Fruit fly (Drosophila melanogaster) whole organism, embryonic: ENCODE results near the gene CG33679.

Experiments
- Ada2b ChIP-seq: fragments of 200-800 bp; sonication (Bioruptor generic); IDR thresholded peaks from 2 replicates; pipeline ENCODE4 v1.3.6; 2022; ENCODE audit warnings: missing biosample characterization, missing genetic modification characterization
- Antp ChIP-seq: fragments of 200-800 bp; sonication (Bioruptor generic); optimal IDR thresholded peaks from 3 replicates; lab custom pipeline; 2016; ENCODE audit warnings: missing biosample characterization, missing genetic modification characterization
- Atf-2 ChIP-seq: fragments of 200-800 bp; sonication (Bioruptor generic); optimal IDR thresholded peaks from 2 replicates; lab custom pipeline; 2016; ENCODE audit warnings: missing biosample characterization, missing genetic modification characterization
- Atf3 ChIP-seq: fragments of 200-800 bp; sonication (Bioruptor generic); optimal IDR thresholded peaks from 3 replicates; lab custom pipeline; 2016; ENCODE audit warnings: missing biosample characterization, missing genetic modification characterization
- CG10147 ChIP-seq: fragments of 200-800 bp; sonication (Bioruptor generic); optimal IDR thresholded peaks from 2 replicates; lab custom pipeline; 2019; ENCODE audit warnings: missing biosample characterization, mild to moderate bottlenecking, missing genetic modification characterization, moderate library complexity
- CG10565 ChIP-seq: fragments of 200-800 bp; sonication (Bioruptor generic); optimal IDR thresholded peaks from 3 replicates; lab custom pipeline; 2016; ENCODE audit warnings: missing biosample characterization, mild to moderate bottlenecking, missing genetic modification characterization
- CG10959 ChIP-seq: fragments of 200-800 bp; sonication (Bioruptor generic); IDR thresholded peaks from 2 replicates; pipeline ENCODE4 v1.3.6; 2022; ENCODE audit warnings: missing biosample characterization, missing genetic modification characterization
- CG11093 ChIP-seq: fragments of 200-800 bp; sonication (Bioruptor generic); IDR thresholded peaks from 3 replicates; pipeline ENCODE4 v1.3.6; 2022; ENCODE audit warnings: missing biosample characterization, missing genetic modification characterization
- CG15269 ChIP-seq: fragments of 200-800 bp; sonication (Bioruptor generic); optimal IDR thresholded peaks from 2 replicates; lab custom pipeline; 2018; ENCODE audit warnings: missing biosample characterization, mild to moderate bottlenecking, missing genetic modification characterization, moderate library complexity
- CG16813 ChIP-seq: fragments of 200-800 bp; sonication (Bioruptor generic); IDR thresholded peaks from 3 replicates; pipeline ENCODE4 v1.3.6; 2022; ENCODE audit warnings: missing biosample characterization, missing genetic modification characterization; ENCODE audit not compliant: partially characterized antibody
- CG16815 ChIP-seq: fragments of 200-800 bp; sonication (Bioruptor generic); optimal IDR thresholded peaks from 3 replicates; lab custom pipeline; 2017; ENCODE audit warnings: missing biosample characterization, mild to moderate bottlenecking, missing genetic modification characterization
- CG17186 ChIP-seq: fragments of 200-800 bp; sonication (Bioruptor generic); optimal IDR thresholded peaks from 3 replicates; lab custom pipeline; 2017; ENCODE audit warnings: missing biosample characterization, missing genetic modification reagents, missing genetic modification characterization
- CG17385 ChIP-seq: fragments of 200-800 bp; sonication (Bioruptor generic); optimal IDR thresholded peaks from 3 replicates; lab custom pipeline; 2018; ENCODE audit warnings: missing biosample characterization, mild to moderate bottlenecking, missing genetic modification characterization
- CG17612 ChIP-seq: fragments of 200-800 bp; sonication (Bioruptor generic); IDR thresholded peaks from 2 replicates; pipeline ENCODE4 v1.3.6; 2022; ENCODE audit warnings: missing biosample characterization, missing genetic modification characterization
- CG18476 ChIP-seq: fragments of 200-800 bp; sonication (Bioruptor generic); optimal IDR thresholded peaks from 2 replicates; lab custom pipeline; 2016; ENCODE audit warnings: missing biosample characterization, mild to moderate bottlenecking, missing genetic modification characterization
- CG31365 ChIP-seq: fragments of 200-800 bp; sonication (Bioruptor generic); optimal IDR thresholded peaks from 2 replicates; lab custom pipeline; 2018; ENCODE audit warnings: missing biosample characterization, mild to moderate bottlenecking, missing genetic modification characterization
- CG3726 ChIP-seq: fragments of 200-800 bp; sonication (Bioruptor generic); IDR thresholded peaks from 3 replicates; pipeline ENCODE4, ENCODE4 v1.3.6; 2022; ENCODE audit warnings: missing biosample characterization, missing genetic modification characterization
- CG3847 ChIP-seq: fragments of 200-800 bp; sonication (Bioruptor generic); IDR thresholded peaks from 2 replicates; pipeline ENCODE4 v1.3.6; 2022; ENCODE audit warnings: missing biosample characterization, missing genetic modification characterization
- CG4820 ChIP-seq: fragments of 200-800 bp; sonication (Bioruptor generic); optimal IDR thresholded peaks from 3 replicates; lab custom pipeline; 2016; ENCODE audit warnings: missing biosample characterization, missing genetic modification characterization
- CG6689 ChIP-seq: fragments of 200-800 bp; sonication (Bioruptor generic); IDR thresholded peaks from 2 replicates; pipeline ENCODE4 v1.3.6; 2022; ENCODE audit warnings: missing biosample characterization, missing genetic modification characterization
- CTCF ChIP-seq: fragments of 200-800 bp; sonication (Bioruptor generic); optimal IDR thresholded peaks from 2 replicates; lab custom pipeline; 2017; ENCODE audit warnings: missing biosample characterization, mild to moderate bottlenecking, missing genetic modification characterization, moderate library complexity
- Drgx ChIP-seq: fragments of 200-800 bp; sonication (Bioruptor generic); IDR thresholded peaks from 2 replicates; pipeline ENCODE4 v1.3.6; 2022; ENCODE audit warnings: missing biosample characterization, missing genetic modification characterization
- Gsc ChIP-seq: fragments of 200-800 bp; sonication (Bioruptor generic); IDR thresholded peaks from 2 replicates; pipeline ENCODE4 v1.3.6; 2022; ENCODE audit warnings: missing biosample characterization, missing genetic modification characterization
- HLH3B ChIP-seq: fragments of 200-800 bp; sonication (Bioruptor generic); IDR thresholded peaks from 2 replicates; pipeline ENCODE4 v1.3.6; 2022; ENCODE audit warnings: missing biosample characterization, missing genetic modification characterization
- Jarid2 ChIP-seq: fragments of 200-800 bp; sonication (Bioruptor generic); optimal IDR thresholded peaks from 3 replicates; lab custom pipeline; 2017; ENCODE audit warnings: mild to moderate bottlenecking, missing biosample characterization, missing genetic modification reagents, missing genetic modification characterization
- Nf-YA ChIP-seq: fragments of 200-800 bp; sonication (Bioruptor generic); IDR thresholded peaks from 2 replicates; pipeline ENCODE4 v1.3.6; 2022; ENCODE audit warnings: missing biosample characterization, missing genetic modification characterization
- Nf-YB ChIP-seq: fragments of 200-800 bp; sonication (Bioruptor generic); optimal IDR thresholded peaks from 3 replicates; lab custom pipeline; 2019; ENCODE audit warnings: missing biosample characterization, mild to moderate bottlenecking, missing genetic modification characterization, moderate library complexity
- Opbp ChIP-seq: fragments of 200-800 bp; sonication (Bioruptor generic); IDR thresholded peaks from 3 replicates; pipeline ENCODE4 v1.3.6; 2022; ENCODE audit warnings: missing biosample characterization, missing genetic modification characterization; ENCODE audit not compliant: partially characterized antibody
- Ptx1 ChIP-seq: fragments of 200-800 bp; sonication (Bioruptor generic); IDR thresholded peaks from 2 replicates; pipeline ENCODE4 v1.3.6; 2022; ENCODE audit warnings: missing biosample characterization, missing genetic modification characterization
- Spps ChIP-seq: fragments of 200-800 bp; sonication (Bioruptor generic); optimal IDR thresholded peaks from 2 replicates; lab custom pipeline; 2018; ENCODE audit warnings: missing biosample characterization, mild to moderate bottlenecking, missing genetic modification characterization
- Vsx1 ChIP-seq: fragments of 200-800 bp; sonication (Bioruptor generic); optimal IDR thresholded peaks from 2 replicates; lab custom pipeline; 2017; ENCODE audit warnings: missing biosample characterization, mild to moderate bottlenecking, missing genetic modification characterization, missing genetic modification reagents
- Xrp1 ChIP-seq: fragments of 200-800 bp; sonication (Bioruptor generic); IDR thresholded peaks from 2 replicates; pipeline ENCODE4 v1.3.6; 2022; ENCODE audit warnings: missing biosample characterization, missing genetic modification characterization
- al ChIP-seq: fragments of 200-800 bp; sonication (Bioruptor generic); IDR thresholded peaks from 2 replicates; pipeline ENCODE4 v1.3.6; 2022; ENCODE audit warnings: missing biosample characterization, missing genetic modification characterization
- caup ChIP-seq: fragments of 200-800 bp; sonication (Bioruptor generic); optimal IDR thresholded peaks from 3 replicates; lab custom pipeline; 2017; ENCODE audit warnings: missing biosample characterization, mild to moderate bottlenecking, missing genetic modification characterization, moderate library complexity; ENCODE audit not compliant: severe bottlenecking
- ems ChIP-seq: fragments of 200-800 bp; sonication (Bioruptor generic); optimal IDR thresholded peaks from 3 replicates; lab custom pipeline; 2016; ENCODE audit warnings: missing biosample characterization, missing genetic modification characterization
- eyg ChIP-seq: fragments of 200-800 bp; sonication (Bioruptor generic); optimal IDR thresholded peaks from 3 replicates; lab custom pipeline; 2016; ENCODE audit warnings: missing biosample characterization, missing genetic modification characterization
- fu2 ChIP-seq: fragments of 200-800 bp; sonication (Bioruptor generic); optimal IDR thresholded peaks from 2 replicates; lab custom pipeline; 2016; ENCODE audit warnings: missing biosample characterization, missing genetic modification characterization
- gfzf ChIP-seq: fragments of 200-800 bp; sonication (Bioruptor generic); optimal IDR thresholded peaks from 2 replicates; lab custom pipeline; 2016; ENCODE audit warnings: missing biosample characterization, mild to moderate bottlenecking, missing genetic modification characterization, moderate library complexity
- h ChIP-seq: fragments of >200 bp; optimal IDR thresholded peaks from 2 replicates; lab custom pipeline; 2017
- hth ChIP-seq: fragments of >200 bp; optimal IDR thresholded peaks from 2 replicates; lab custom pipeline; 2017; ENCODE audit warnings: inconsistent platforms
- jigr1 ChIP-seq: fragments of 200-800 bp; sonication (Bioruptor generic); IDR thresholded peaks from 3 replicates; pipeline ENCODE4 v1.3.6; 2022; ENCODE audit warnings: missing biosample characterization, missing genetic modification characterization
- kay ChIP-seq: fragments of 200-800 bp; sonication (Bioruptor generic); optimal IDR thresholded peaks from 2 replicates; lab custom pipeline; 2016; ENCODE audit warnings: missing biosample characterization, missing genetic modification characterization
- kni ChIP-seq: fragments of 200-800 bp; sonication (Bioruptor generic); optimal IDR thresholded peaks from 3 replicates; lab custom pipeline; 2017; ENCODE audit warnings: mild to moderate bottlenecking, missing biosample characterization, missing genetic modification reagents, missing genetic modification characterization
- lilli ChIP-seq: fragments of 200-800 bp; sonication (Bioruptor generic); optimal IDR thresholded peaks from 3 replicates; lab custom pipeline; 2016; ENCODE audit warnings: missing biosample characterization, missing genetic modification characterization
- nerfin-2 ChIP-seq: fragments of 200-800 bp; sonication (Bioruptor generic); IDR thresholded peaks from 2 replicates; pipeline ENCODE4 v1.3.6; 2022; ENCODE audit warnings: missing biosample characterization, missing genetic modification characterization; ENCODE audit not compliant: partially characterized antibody
- pan ChIP-seq, 4 experiments: fragments of >200 bp in 3 of 4; fragments of 200-800 bp in 1 of 4; sonication (Bioruptor generic) in 1 of 4; optimal IDR thresholded peaks in 3 of 4; IDR thresholded peaks in 1 of 4; 2 replicates each; pipeline versions ENCODE4 v1.3.6 to Lab custom; 2017 to 2022; ENCODE audit warnings: missing biosample characterization in 2 of 4, missing genetic modification characterization in 2 of 4, mixed read lengths in 1 of 4
- pho ChIP-seq: fragments of 200-800 bp; sonication (Bioruptor generic); optimal IDR thresholded peaks from 2 replicates; lab custom pipeline; 2016; ENCODE audit warnings: missing biosample characterization, missing genetic modification characterization
- sd ChIP-seq: fragments of 200-800 bp; sonication (Bioruptor generic); optimal IDR thresholded peaks from 3 replicates; lab custom pipeline; 2018; ENCODE audit warnings: missing biosample characterization, mild to moderate bottlenecking, missing genetic modification characterization, moderate library complexity
- slbo ChIP-seq: fragments of 200-800 bp; sonication (Bioruptor generic); IDR thresholded peaks from 2 replicates; pipeline ENCODE4 v1.3.6; 2022; ENCODE audit warnings: missing biosample characterization, missing genetic modification characterization
- tin ChIP-seq: fragments of 200-800 bp; sonication (Bioruptor generic); optimal IDR thresholded peaks from 3 replicates; lab custom pipeline; 2016; ENCODE audit warnings: missing biosample characterization, missing genetic modification characterization
- tup ChIP-seq: fragments of 200-800 bp; sonication (Bioruptor generic); optimal IDR thresholded peaks from 2 replicates; lab custom pipeline; 2016; ENCODE audit warnings: missing biosample characterization, mild to moderate bottlenecking, missing genetic modification characterization, moderate library complexity
- tx ChIP-seq: fragments of 200-800 bp; sonication (Bioruptor generic); optimal IDR thresholded peaks from 2 replicates; lab custom pipeline; 2016; ENCODE audit warnings: missing biosample characterization, missing genetic modification characterization

CG33679 gene

DNA sequence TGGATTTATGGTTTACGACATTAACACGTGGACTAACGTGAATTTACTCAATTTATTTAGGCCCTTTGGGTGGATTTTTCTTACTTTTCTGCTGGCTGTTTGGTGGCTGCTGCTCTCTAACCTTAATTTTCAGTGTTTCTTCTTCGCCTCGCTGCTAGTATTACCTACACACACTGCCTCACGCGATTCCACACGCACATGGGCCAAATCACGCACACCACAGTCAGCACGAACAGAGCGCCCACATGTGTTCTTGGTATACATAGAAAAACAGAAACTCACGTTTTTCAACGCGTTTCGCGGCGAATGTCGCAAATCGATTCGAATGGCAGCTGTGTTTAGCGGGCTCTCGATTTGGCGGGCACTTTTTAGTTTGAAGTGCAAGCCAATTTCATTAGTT lies 9.7 kb downstream of the CG33679 start (continued):
- TF ChIP-seq Gsc (GFP tag; lab: Robert Waterston, UW) (no peak), Xrp1 (GFP tag; lab: Robert Waterston, UW) (no peak), kni (peak; percentile 58), CG16813 (GFP tag; lab: Robert Waterston, UW) (peak; percentile 62), Drgx (GFP tag; lab: Robert Waterston, UW) (no peak), Jarid2 (GFP tag; lab: Kevin White, UChicago) (no peak), Vsx1 (GFP tag; lab: Kevin White, UChicago) (no peak), sd (tag; lab: Kevin White, UChicago) (no peak), HLH3B (no peak), CG15269 (tag; lab: Kevin White, UChicago) (no peak), Atf-2 (no peak), CG16815 (GFP tag; lab: Kevin White, UChicago) (no peak), Opbp (GFP tag; lab: Robert Waterston, UW) (peak; percentile 91), CTCF (GFP tag; lab: Kevin White, UChicago) (peak; percentile 61), tx (GFP tag; lab: Kevin White, UChicago) (peak; percentile 38), CG18476 (GFP tag; lab: Kevin White, UChicago) (no peak), ems (no peak), CG3726 (GFP tag; lab: Robert Waterston, UW) (no peak), Ada2b (GFP tag; lab: Robert Waterston, UW) (no peak), Nf-YB (GFP tag; lab: Kevin White, UChicago) (peak; percentile 15), tup (GFP tag; lab: Kevin White, UChicago) (no peak), fu2 (GFP tag; lab: Kevin White, UChicago) (no peak), gfzf (GFP tag; lab: Kevin White, UChicago) (peak; percentile 53), Atf3 (GFP tag; lab: Kevin White, UChicago) (no peak), CG10565 (GFP tag; lab: Kevin White, UChicago) (no peak), h (lab: Kevin White, UChicago) (no peak), Antp (GFP tag; lab: Kevin White, UChicago) (no peak), Ptx1 (GFP tag; lab: Robert Waterston, UW) (no peak), lilli (peak; percentile 36), al (GFP tag; lab: Robert Waterston, UW) (no peak), CG31365 (peak; percentile 14), CG10147 (GFP tag; lab: Kevin White, UChicago) (peak; percentile 52), Nf-YA (0 out of 2 replicates have a peak, but pooled peaks have one; percentile 15), kay (GFP tag; lab: Kevin White, UChicago) (peak; percentile 11), CG17612 (GFP tag; lab: Robert Waterston, UW) (0 out of 2 replicates have a peak, but pooled peaks have one; percentile 9), CG4820 (GFP tag; lab: Kevin White, UChicago) (peak; percentile 25), pan (optimal IDR thresholded peaks at IDR 0.05; lab: Kevin White, UChicago) (no peak), pan (GFP tag; optimal IDR thresholded peaks at IDR 0.05 in 1 of 2, IDR thresholded peaks at IDR 0.05 in 1 of 2) (no peak), slbo (GFP tag; lab: Robert Waterston, UW) (peak; percentile 38; the same call in 1 of the 2 replicates), eyg (GFP tag; lab: Kevin White, UChicago) (no peak), CG10959 (no peak), jigr1 (GFP tag; lab: Robert Waterston, UW) (no peak), CG17186 (GFP tag; lab: Kevin White, UChicago) (peak; percentile 79), CG6689 (GFP tag; lab: Robert Waterston, UW) (no peak), pho (peak; percentile 16), Spps (no peak), CG17385 (GFP tag; lab: Kevin White, UChicago) (peak; percentile 84), caup (GFP tag; lab: Kevin White, UChicago) (peak; percentile 44), tin (peak; percentile 37), CG11093 (GFP tag; lab: Robert Waterston, UW) (no peak), hth (lab: Kevin White, UChicago) (no peak), nerfin-2 (GFP tag; lab: Robert Waterston, UW) (0 out of 2 replicates have a peak, but pooled peaks have one; percentile 33), CG3847 (GFP tag; lab: Robert Waterston, UW) (peak; percentile 56; the same call in 1 of the 2 replicates)
